Worm (Caenorhabditis elegans) whole organism, L4/young adult: ENCODE results near the gene atg-7.

ENCODE experiments used
- W03F9.2 ChIP-seq: fragments of 150-350 bp; optimal IDR thresholded peaks from 2 replicates; lab custom pipeline; 2014; ENCODE audit warnings: missing biosample characterization, missing genetic modification characterization
- dao-5 ChIP-seq: sonication (generic microtip); optimal IDR thresholded peaks from 2 replicates; lab custom pipeline; 2016; ENCODE audit warnings: missing genotype, missing genetic modification characterization, moderate library complexity, missing compliant biosample characterization
- him-1 ChIP-seq: sonication (generic microtip); optimal IDR thresholded peaks from 2 replicates; lab custom pipeline; 2016; ENCODE audit warnings: missing genotype, missing genetic modification reagents, missing genetic modification characterization, missing compliant biosample characterization

atg-7 gene

ce11 chrIV:11080823-11081285 is at the start of gene atg-7:
atg-7 (minus strand) TSS chrIV:11081055.
- TF ChIP-seq W03F9.2 (no peak), dao-5 (tag; lab: Kevin White, UChicago) (no peak), him-1 (tag; lab: Kevin White, UChicago) (no peak)

- TF ChIP-seq W03F9.2, result no peak
- TF ChIP-seq dao-5 (tag; lab: Kevin White, UChicago), result no peak
- no peak for TF ChIP-seq him-1 (tag; lab: Kevin White, UChicago)
Observed at ce11 chrIV:11126028-11126427, 45.2 kb upstream of the atg-7 start.

- TF ChIP-seq dao-5 (tag; lab: Kevin White, UChicago) (no peak), him-1 (tag; lab: Kevin White, UChicago) (no peak), W03F9.2 (no peak)
Observed at ce11 chrIV:11126004-11126027, 45.0 kb upstream of the atg-7 start, which contains the start of gene swsn-4. swsn-4 (plus strand) TSS chrIV:11126024.

- no peak for TF ChIP-seq dao-5 (tag; lab: Kevin White, UChicago)
Observed at ce11 chrIV:11125604-11126003, 44.7 kb upstream of the atg-7 start.

ce11 chrIV:11125200-11125599 is 44.3 kb upstream of the atg-7 start:
- TF ChIP-seq dao-5 (tag; lab: Kevin White, UChicago), result no peak
- no peak for TF ChIP-seq W03F9.2

ce11 chrIV:11124674-11125073 is 43.8 kb upstream of the atg-7 start, which contains the start of gene spo-11:
spo-11 (minus strand) TSS chrIV:11124862.
- no peak for TF ChIP-seq W03F9.2
- TF ChIP-seq dao-5 (tag; lab: Kevin White, UChicago), result no peak
- TF ChIP-seq him-1 (tag; lab: Kevin White, UChicago), result no peak

- no peak for TF ChIP-seq W03F9.2
- no peak for TF ChIP-seq dao-5 (tag; lab: Kevin White, UChicago)
- TF ChIP-seq him-1 (tag; lab: Kevin White, UChicago), result no peak
Observed at ce11 chrIV:11119972-11120562, 39.2 kb upstream of the atg-7 start.

- TF ChIP-seq W03F9.2, result peak; percentile 45
- TF ChIP-seq him-1 (tag; lab: Kevin White, UChicago), result no peak
Observed at ce11 chrIV:11118837-11119491, 38.1 kb upstream of the atg-7 start, which contains the start of the genes imp-2 and enpl-1. imp-2 (minus strand) TSS chrIV:11118887. enpl-1 (plus strand) TSS chrIV:11119298.

- no peak for TF ChIP-seq dao-5 (tag; lab: Kevin White, UChicago)
- TF ChIP-seq him-1 (tag; lab: Kevin White, UChicago), result no peak
- no peak for TF ChIP-seq W03F9.2
Observed at ce11 chrIV:11112641-11113040, 31.8 kb upstream of the atg-7 start, which contains the start of gene clc-9. clc-9 (plus strand) TSS chrIV:11112941.

ce11 chrIV:11111898-11112297 is 31.0 kb upstream of the atg-7 start:
- no peak for TF ChIP-seq dao-5 (tag; lab: Kevin White, UChicago)

ce11 chrIV:11110995-11111619 is 30.3 kb upstream of the atg-7 start, which contains the start of gene rps-5:
rps-5 (minus strand) TSS chrIV:11111045.
- TF ChIP-seq him-1 (tag; lab: Kevin White, UChicago) (no peak), W03F9.2 (peak; percentile 71)

- no peak for TF ChIP-seq W03F9.2
- no peak for TF ChIP-seq dao-5 (tag; lab: Kevin White, UChicago)
- TF ChIP-seq him-1 (tag; lab: Kevin White, UChicago), result no peak
Observed at ce11 chrIV:11109771-11110170, 28.9 kb upstream of the atg-7 start, which contains the start of gene pigk-1. pigk-1 (minus strand) TSS chrIV:11110018.

ce11 chrIV:11105724-11106123 is 24.9 kb upstream of the atg-7 start, which contains the start of gene srlf-24:
srlf-24 (minus strand) TSS chrIV:11105824.
- no peak for TF ChIP-seq W03F9.2
- no peak for TF ChIP-seq dao-5 (tag; lab: Kevin White, UChicago)
- no peak for TF ChIP-seq him-1 (tag; lab: Kevin White, UChicago)

ce11 chrIV:11103501-11103900 is 22.6 kb upstream of the atg-7 start:
- TF ChIP-seq dao-5 (tag; lab: Kevin White, UChicago) (no peak), him-1 (tag; lab: Kevin White, UChicago) (no peak), W03F9.2 (no peak)

- TF ChIP-seq him-1 (tag; lab: Kevin White, UChicago), result no peak
- no peak for TF ChIP-seq W03F9.2
- TF ChIP-seq dao-5 (tag; lab: Kevin White, UChicago), result no peak
Observed at ce11 chrIV:11102608-11103007, 21.8 kb upstream of the atg-7 start, which contains the start of gene srlf-17. srlf-17 (minus strand) TSS chrIV:11102708.
